Worm (Caenorhabditis elegans): ENCODE results near the gene JC8.16.

DNA sequence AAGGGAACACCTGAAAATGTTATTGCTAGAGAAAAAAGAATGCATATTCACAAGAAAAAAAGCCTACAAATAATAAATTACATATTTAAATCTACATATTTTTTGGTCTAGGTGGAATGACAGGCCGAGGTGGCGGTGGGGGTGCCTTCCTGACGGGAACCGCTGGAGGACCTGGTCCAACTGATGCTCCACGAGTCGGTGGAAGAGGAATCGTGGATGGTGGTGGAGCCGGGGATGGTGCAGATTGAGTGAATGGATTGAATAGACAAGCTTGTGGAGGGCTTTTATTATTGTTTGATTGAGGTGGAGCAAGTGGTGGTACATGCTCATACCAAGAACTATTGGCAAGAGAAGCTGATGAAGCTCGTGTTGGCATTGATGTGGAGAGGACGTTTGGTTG lies 2.8 kb downstream of the JC8.16 start:
- TF ChIP-seq nhr-12 (tag; optimal IDR thresholded peaks at IDR 0.05) (no peak), elt-2 (tag; optimal IDR thresholded peaks at IDR 0.05) (no peak), snpc-4 (tag; optimal IDR thresholded peaks at IDR 0.05) (no peak), ceh-16 (tag; optimal IDR thresholded peaks at IDR 0.05) (no peak), ztf-4 (tag; optimal IDR thresholded peaks at IDR 0.05) (no peak), aly-2 (tag; optimal IDR thresholded peaks at IDR 0.05) (no peak), elt-3 (tag; optimal IDR thresholded peaks at IDR 0.05) (no peak), pha-4 (tag; optimal IDR thresholded peaks at IDR 0.05) (no peak), pqm-1 (tag; optimal IDR thresholded peaks at IDR 0.05) (no peak), nhr-11 (tag; optimal IDR thresholded peaks at IDR 0.05) (no peak), skn-1 (tag; optimal IDR thresholded peaks at IDR 0.05) (no peak), mdl-1 (tag; optimal IDR thresholded peaks at IDR 0.05) (no peak)
